Worm (Caenorhabditis elegans) whole organism, late embryonic: Measurements from ENCODE around the gene unc-103.

Experiments used
- ama-1 ChIP-seq: fragments of 150-350 bp; optimal IDR thresholded peaks from 2 replicates; lab custom pipeline; 2014
- ceh-24 ChIP-seq: sonication (generic microtip); optimal IDR thresholded peaks from 2 replicates; lab custom pipeline; 2016; ENCODE audit warnings: mild to moderate bottlenecking, missing genetic modification characterization, missing compliant biosample characterization
- che-1 ChIP-seq: sonication (generic microtip); optimal IDR thresholded peaks from 2 replicates; lab custom pipeline; 2016; ENCODE audit warnings: mild to moderate bottlenecking, missing genetic modification characterization, missing compliant biosample characterization
- nhr-232 ChIP-seq: sonication (generic microtip); optimal IDR thresholded peaks from 2 replicates; lab custom pipeline; 2016; ENCODE audit warnings: missing genetic modification characterization, missing compliant biosample characterization
- pax-1 ChIP-seq: fragments of 150-350 bp; optimal IDR thresholded peaks from 2 replicates; lab custom pipeline; 2014; ENCODE audit warnings: missing biosample characterization, missing genetic modification characterization
- pha-4 ChIP-seq: fragments of 150-350 bp; optimal IDR thresholded peaks from 2 replicates; lab custom pipeline; 2018; ENCODE audit warnings: missing biosample characterization, missing genetic modification reagents, missing genetic modification characterization
- pros-1 ChIP-seq: fragments of 150-350 bp; optimal IDR thresholded peaks from 2 replicates; lab custom pipeline; 2014; ENCODE audit warnings: missing biosample characterization, missing genetic modification reagents, missing genetic modification characterization

DNA sequence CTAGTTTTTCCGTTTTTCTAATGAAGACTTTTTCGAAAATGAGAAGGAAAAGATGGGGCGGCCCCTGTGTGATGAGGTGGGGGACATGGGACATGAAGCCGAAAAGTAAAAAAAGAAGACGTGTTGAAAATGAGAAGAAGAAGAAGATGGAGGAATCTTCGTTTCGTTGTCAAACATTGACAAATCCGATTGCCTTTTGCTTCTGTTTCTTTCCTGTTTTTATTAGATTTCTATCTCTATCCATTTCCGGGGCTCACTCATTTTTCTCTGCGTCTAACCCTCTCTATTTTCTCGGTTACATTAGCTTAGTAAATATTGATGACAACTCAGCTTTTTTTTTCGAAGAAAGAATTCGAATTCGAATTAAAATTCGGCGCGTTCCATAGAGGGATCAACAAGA lies 4.6 kb downstream of the unc-103 start:
- TF ChIP-seq che-1 (tag; lab: Kevin White, UChicago) = no peak
- no peak for TF ChIP-seq ceh-24 (tag; lab: Kevin White, UChicago)
- TF ChIP-seq pros-1 (tag; lab: Kevin White, UChicago) = no peak
- no peak for TF ChIP-seq ama-1 (lab: Kevin White, UChicago)
- no peak for TF ChIP-seq nhr-232 (tag; lab: Kevin White, UChicago)
- no peak for TF ChIP-seq pax-1 (tag; lab: Kevin White, UChicago)
- TF ChIP-seq pha-4 (tag; lab: Kevin White, UChicago) = no peak
